Fruit fly (Drosophila melanogaster) whole organism, adult: Measurements from ENCODE around the gene CG13445.

Experiments
- CG33017 ChIP-seq: fragments of 200-800 bp; sonication (Bioruptor generic); optimal IDR thresholded peaks from 2 replicates; lab custom pipeline; 2018; ENCODE audit warnings: missing biosample characterization, mild to moderate bottlenecking, missing genetic modification characterization, moderate library complexity
- CG7101 ChIP-seq: fragments of 200-800 bp; sonication (Bioruptor generic); optimal IDR thresholded peaks from 2 replicates; lab custom pipeline; 2018; ENCODE audit warnings: missing biosample characterization, mild to moderate bottlenecking, missing genetic modification characterization, moderate library complexity
- ovo ChIP-seq: fragments of 200-800 bp; sonication (Bioruptor generic); optimal IDR thresholded peaks from 2 replicates; lab custom pipeline; 2016; ENCODE audit warnings: missing biosample characterization, missing genetic modification characterization

- TF ChIP-seq ovo (GFP tag; lab: Kevin White, UChicago) (peak; percentile 59), CG7101 (tag; lab: Kevin White, UChicago) (peak; percentile 67), CG33017 (tag; lab: Kevin White, UChicago) (peak; percentile 71)
Measured at dm6 chr3L:15826347-15826984, 17.2 kb downstream of the CG13445 start, which contains the start of the genes DCP2 and dbo.
